Worm (Caenorhabditis elegans) whole organism, young adult: Measurements from ENCODE around the gene T26E4.2.

ENCODE experiments used
- bed-2 ChIP-seq: fragments of 200-800 bp; sonication (Bioruptor generic); IDR thresholded peaks from 2 replicates; pipeline ENCODE4 v1.3.6; 2022; ENCODE audit warnings: missing genetic modification reagents, missing genetic modification characterization, missing compliant biosample characterization
- mxl-1 ChIP-seq: sonication (generic microtip); optimal IDR thresholded peaks from 2 replicates; lab custom pipeline; 2016; ENCODE audit warnings: missing genetic modification characterization, missing compliant biosample characterization

- TF ChIP-seq mxl-1 (tag; lab: Kevin White, UChicago) = no peak
- TF ChIP-seq bed-2 (GFP tag; lab: Robert Waterston, UW) = no peak
Measured at ce11 chrV:15782494-15782893, 1.3 kb downstream of the T26E4.2 start, which contains the start of gene T26E4.3.
